Fruit fly (Drosophila melanogaster): ENCODE data around the gene prd1.

DNA sequence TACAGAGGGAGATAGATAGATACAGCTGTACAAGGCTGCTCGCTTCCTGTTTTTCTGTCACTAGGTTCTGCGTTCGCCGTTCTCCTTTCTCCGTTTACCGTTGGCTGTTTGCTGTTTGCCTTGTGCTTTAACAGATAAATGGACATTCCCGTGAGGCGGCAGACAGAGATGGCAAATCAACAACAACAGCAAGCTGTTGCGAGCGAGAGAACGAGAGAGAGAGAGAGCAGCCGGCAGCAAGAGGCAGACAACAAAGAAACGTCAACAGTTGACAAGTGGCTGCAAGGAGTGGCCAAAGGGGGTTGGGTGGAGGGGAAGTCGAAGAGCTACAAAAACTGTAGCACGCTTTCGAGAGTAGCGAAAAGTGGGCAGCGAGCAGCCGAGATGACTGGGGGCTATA is 46.6 kb upstream of the prd1 start:
- TF ChIP-seq psq (optimal IDR thresholded peaks at IDR 0.05): no peak
- no peak for TF ChIP-seq pan (optimal IDR thresholded peaks at IDR 0.05)

Measured in whole organism.